Worm (Caenorhabditis elegans): ENCODE measurements around the gene F26D11.2.

The F26D11.2 gene

DNA sequence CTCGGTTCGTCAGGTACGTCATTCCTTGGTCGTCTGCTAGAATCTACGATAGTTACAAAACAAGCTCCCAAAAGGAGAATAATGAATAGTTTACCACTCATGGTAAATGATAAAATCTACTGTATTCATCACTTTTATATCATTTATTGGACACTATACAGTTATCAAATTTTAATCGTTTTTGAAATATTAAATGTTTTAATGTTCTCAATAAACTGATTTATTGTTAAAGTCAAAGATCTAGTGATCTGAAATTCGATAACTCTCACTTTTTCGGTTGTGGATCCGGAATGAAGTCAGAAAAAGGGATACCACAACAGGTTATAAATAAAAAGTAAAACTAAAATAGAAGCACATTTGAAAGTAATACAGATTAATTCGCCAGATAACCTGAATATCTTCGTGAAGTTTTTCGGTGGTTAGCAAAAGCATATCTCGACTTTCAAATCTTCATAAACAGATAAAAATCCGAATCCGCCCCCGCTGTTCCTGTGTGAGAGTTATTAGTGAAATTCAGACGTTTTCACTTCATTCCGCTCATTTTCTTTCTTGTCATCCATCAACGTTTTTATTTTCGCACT lies at the start of gene F26D11.2, which contains the start of gene clec-217:
TSS of gene F26D11.2 (plus strand) at position 531 of the 581 bp plus-strand sequence.
TSS of gene clec-217 (minus strand) at position 101 of the 581 bp plus-strand sequence.
- TF ChIP-seq ztf-4 (tag; optimal IDR thresholded peaks at IDR 0.05), result no peak
- TF ChIP-seq ztf-11 (tag; optimal IDR thresholded peaks at IDR 0.05), result no peak
- no peak for TF ChIP-seq unc-55 (GFP tag; optimal IDR thresholded peaks at IDR 0.05)
- TF ChIP-seq nhr-237 (tag; optimal IDR thresholded peaks at IDR 0.05), result no peak
- TF ChIP-seq zag-1 (tag; optimal IDR thresholded peaks at IDR 0.05), result no peak

DNA sequence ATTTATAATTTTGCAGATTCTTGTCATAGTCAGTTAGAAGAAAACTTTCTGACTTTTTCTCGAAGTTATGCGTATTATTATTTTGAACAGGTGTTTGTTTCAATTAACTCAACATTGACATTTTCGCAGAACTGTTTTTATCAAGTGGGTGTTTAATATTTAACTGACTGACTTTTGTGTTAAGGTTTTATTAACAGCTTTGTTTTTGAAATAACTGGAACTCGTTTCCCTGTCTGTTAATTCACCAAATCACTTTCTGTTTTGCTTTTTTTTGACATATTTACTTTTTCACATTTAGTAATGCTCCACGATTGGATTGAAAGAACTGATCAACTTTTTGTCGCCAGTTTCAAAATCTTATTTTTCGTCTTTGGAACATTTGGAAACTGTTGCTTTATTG lies 33.6 kb upstream of the F26D11.2 start, which contains the start of gene srsx-7:
TSS of gene srsx-7 (plus strand) at position 301 of the 400 bp plus-strand sequence.
- TF ChIP-seq ama-1 (optimal IDR thresholded peaks at IDR 0.05), result no peak
- no peak for TF ChIP-seq ztf-4 (tag; optimal IDR thresholded peaks at IDR 0.05)
- TF ChIP-seq C34F6.9 (tag; optimal IDR thresholded peaks at IDR 0.05), result no peak
- no peak for TF ChIP-seq alr-1 (tag; optimal IDR thresholded peaks at IDR 0.05)
- TF ChIP-seq egl-27 (tag; optimal IDR thresholded peaks at IDR 0.05), result no peak

DNA sequence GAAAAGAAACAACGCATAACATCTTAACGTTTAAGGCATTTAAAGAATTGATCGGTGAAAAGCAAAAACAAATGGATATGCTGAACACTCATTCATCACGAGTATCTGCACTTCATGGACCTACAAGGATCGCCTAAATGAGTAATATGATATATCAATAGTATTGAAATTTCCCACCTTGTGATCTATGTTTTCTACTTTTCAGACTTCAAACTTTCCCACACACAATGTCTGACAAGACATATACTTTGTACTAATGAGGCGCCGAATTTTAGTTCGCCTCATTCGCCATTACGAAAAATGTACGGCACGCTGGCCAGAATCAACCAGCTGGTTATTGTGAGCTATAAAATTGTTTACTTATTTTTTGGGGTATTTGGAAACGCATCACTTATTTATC lies 32.3 kb upstream of the F26D11.2 start, which contains the start of gene srsx-6:
TSS of gene srsx-6 (plus strand) at position 301 of the 400 bp plus-strand sequence.
- no peak for TF ChIP-seq lin-13 (GFP tag; optimal IDR thresholded peaks at IDR 0.05)
- no peak for TF ChIP-seq mab-5 (tag; optimal IDR thresholded peaks at IDR 0.05)
- TF ChIP-seq nhr-12 (tag; optimal IDR thresholded peaks at IDR 0.05), result no peak
- TF ChIP-seq sma-9 (GFP tag; optimal IDR thresholded peaks at IDR 0.05), result no peak
- TF ChIP-seq sma-9 (tag; optimal IDR thresholded peaks at IDR 0.05), result no peak
- no peak for TF ChIP-seq nhr-6 (tag; optimal IDR thresholded peaks at IDR 0.05)

DNA sequence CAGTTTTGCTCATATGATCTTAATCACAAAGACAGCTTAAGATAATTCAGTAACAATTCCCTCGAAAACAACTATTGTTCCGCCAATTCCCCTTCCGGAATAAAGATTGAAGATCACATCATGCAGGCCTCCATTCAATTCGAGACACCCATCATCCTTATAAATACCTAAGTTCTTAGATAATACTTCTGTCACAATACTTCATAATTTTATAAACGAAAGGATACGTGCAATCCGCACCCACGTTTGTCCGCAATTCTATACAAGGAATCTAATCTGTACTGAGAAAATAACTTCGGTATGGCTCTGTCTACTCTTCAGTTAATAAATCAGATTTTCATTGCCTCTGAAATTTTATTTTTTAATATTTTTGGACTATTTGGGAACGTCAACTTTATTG lies 30.4 kb upstream of the F26D11.2 start, which contains the start of gene srsx-5:
TSS of gene srsx-5 (plus strand) at position 301 of the 400 bp plus-strand sequence.
- TF ChIP-seq nhr-10 (tag; optimal IDR thresholded peaks at IDR 0.05), result no peak
- TF ChIP-seq lin-39 (tag; optimal IDR thresholded peaks at IDR 0.05), result no peak
- TF ChIP-seq nhr-129 (tag; optimal IDR thresholded peaks at IDR 0.05), result no peak
- no peak for TF ChIP-seq ceh-82 (tag; optimal IDR thresholded peaks at IDR 0.05)
- no peak for TF ChIP-seq ztf-11 (tag; optimal IDR thresholded peaks at IDR 0.05)
- TF ChIP-seq skn-1 (tag; optimal IDR thresholded peaks at IDR 0.05), result no peak
- no peak for TF ChIP-seq dmd-4 (tag; optimal IDR thresholded peaks at IDR 0.05)
- no peak for TF ChIP-seq ceh-16 (tag; optimal IDR thresholded peaks at IDR 0.05)
- TF ChIP-seq ama-1 (optimal IDR thresholded peaks at IDR 0.05), result no peak
- TF ChIP-seq nhr-11 (tag; optimal IDR thresholded peaks at IDR 0.05), result no peak
- TF ChIP-seq elt-1 (tag; optimal IDR thresholded peaks at IDR 0.05), result no peak
- TF ChIP-seq sma-9 (GFP tag; optimal IDR thresholded peaks at IDR 0.05), result no peak
- TF ChIP-seq sma-9 (tag; optimal IDR thresholded peaks at IDR 0.05), result no peak
- no peak for TF ChIP-seq egl-27 (tag; optimal IDR thresholded peaks at IDR 0.05)
- TF ChIP-seq aly-2 (tag; optimal IDR thresholded peaks at IDR 0.05), result no peak
- TF ChIP-seq peb-1 (tag; optimal IDR thresholded peaks at IDR 0.05), result no peak
- no peak for TF ChIP-seq lin-11 (tag; optimal IDR thresholded peaks at IDR 0.05)
- TF ChIP-seq crh-2 (tag; optimal IDR thresholded peaks at IDR 0.05), result no peak
- no peak for TF ChIP-seq mab-5 (tag; optimal IDR thresholded peaks at IDR 0.05)

DNA sequence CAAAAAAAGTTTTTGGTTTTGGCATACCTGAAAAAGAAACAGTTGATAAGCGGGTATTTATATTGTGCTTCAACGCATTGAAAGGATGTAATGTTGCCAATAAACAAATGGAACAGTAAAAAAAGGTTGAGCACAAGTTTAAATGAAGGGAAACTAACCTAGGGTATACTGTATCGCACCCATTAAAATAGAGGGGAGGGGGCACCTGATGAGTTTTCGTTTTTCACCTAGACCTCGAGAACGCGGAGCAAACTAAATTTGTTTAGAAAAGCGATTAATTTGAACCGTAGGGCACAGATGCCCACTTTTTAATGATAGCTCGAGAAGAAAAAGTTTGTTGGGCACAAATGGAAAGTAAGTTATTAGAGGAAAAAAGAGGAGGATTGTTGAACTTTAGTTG lies 26.1 kb upstream of the F26D11.2 start, which contains the start of gene ncx-10:
TSS of gene ncx-10 (minus strand) at position 101 of the 400 bp plus-strand sequence.
- TF ChIP-seq aly-2 (tag; optimal IDR thresholded peaks at IDR 0.05) (no peak), zag-1 (tag; optimal IDR thresholded peaks at IDR 0.05) (no peak), egl-27 (tag; optimal IDR thresholded peaks at IDR 0.05) (no peak), mab-5 (tag; optimal IDR thresholded peaks at IDR 0.05) (no peak), ztf-1 (GFP tag; conservative IDR thresholded peaks at IDR 0.05) (no peak), nhr-23 (tag; optimal IDR thresholded peaks at IDR 0.05) (no peak), ztf-11 (tag; optimal IDR thresholded peaks at IDR 0.05) (no peak), snpc-4 (tag; optimal IDR thresholded peaks at IDR 0.05) (no peak), ZK546.5 (tag; optimal IDR thresholded peaks at IDR 0.05) (no peak), gmeb-1 (tag; optimal IDR thresholded peaks at IDR 0.05) (no peak), nhr-12 (tag; optimal IDR thresholded peaks at IDR 0.05) (no peak), ceh-16 (tag; optimal IDR thresholded peaks at IDR 0.05) (no peak)

DNA sequence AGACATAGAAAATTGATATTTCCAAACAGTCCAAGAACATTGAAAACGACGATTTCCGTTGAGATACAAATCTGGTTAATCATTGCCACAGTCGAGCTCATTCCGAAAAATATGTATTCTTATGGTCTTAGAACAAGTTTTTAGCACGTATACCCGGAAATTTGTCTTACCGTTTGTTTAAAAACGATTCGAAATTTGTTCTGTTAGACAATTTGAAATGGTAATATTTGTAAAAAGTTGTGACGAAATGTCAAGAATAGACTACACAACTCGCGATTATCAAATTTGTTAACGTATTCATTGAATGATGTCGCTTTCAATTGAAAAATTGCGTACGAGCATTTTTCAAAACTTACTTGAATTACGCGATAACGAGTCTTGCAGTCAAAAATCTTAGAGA lies 21.9 kb upstream of the F26D11.2 start, which contains the start of gene srsx-3:
TSS of gene srsx-3 (minus strand) at position 101 of the 400 bp plus-strand sequence.
- TF ChIP-seq nhr-129 (tag; optimal IDR thresholded peaks at IDR 0.05) (no peak), nhr-237 (tag; optimal IDR thresholded peaks at IDR 0.05) (no peak), nhr-6 (tag; optimal IDR thresholded peaks at IDR 0.05) (no peak), nhr-10 (tag; optimal IDR thresholded peaks at IDR 0.05) (no peak), gmeb-1 (tag; optimal IDR thresholded peaks at IDR 0.05) (no peak), lin-39 (tag; optimal IDR thresholded peaks at IDR 0.05) (no peak), aly-2 (tag; optimal IDR thresholded peaks at IDR 0.05) (no peak), nhr-25 (tag; optimal IDR thresholded peaks at IDR 0.05) (no peak), ZK546.5 (tag; optimal IDR thresholded peaks at IDR 0.05) (no peak), nhr-12 (tag; optimal IDR thresholded peaks at IDR 0.05) (no peak), elt-3 (tag; optimal IDR thresholded peaks at IDR 0.05) (no peak), ceh-82 (tag; optimal IDR thresholded peaks at IDR 0.05) (no peak)
